Worm (Caenorhabditis elegans) whole organism, L4 larva: Measurements from ENCODE around the gene ubc-8.

Source experiments
- aly-2 ChIP-seq: sonication (generic microtip); optimal IDR thresholded peaks from 2 replicates; lab custom pipeline; 2018; ENCODE audit warnings: missing biosample characterization, missing genetic modification characterization
- lin-13 ChIP-seq: fragments of 150-350 bp; optimal IDR thresholded peaks from 2 replicates; lab custom pipeline; 2014; ENCODE audit warnings: missing biosample characterization, missing genetic modification reagents, missing genetic modification characterization

- no peak for TF ChIP-seq aly-2 (tag; lab: Kevin White, UChicago)
- TF ChIP-seq lin-13 (GFP tag; lab: Kevin White, UChicago): no peak
These were observed 44.5 kb upstream of the ubc-8 start, which contains the start of gene Y54G2A.41 for ce11 chrIV:2751568-2751967.
